Fruit fly (Drosophila melanogaster) whole organism, prepupa: ENCODE data around the gene Sgs5.

Source experiments
- Blimp-1 ChIP-seq: fragments of 200-800 bp; sonication (Bioruptor generic); optimal IDR thresholded peaks from 3 replicates; lab custom pipeline; 2017; ENCODE audit warnings: missing biosample characterization, missing genetic modification characterization, mild to moderate bottlenecking, moderate library complexity, missing genetic modification reagents
- CG11762 ChIP-seq: fragments of 200-800 bp; sonication (Bioruptor generic); optimal IDR thresholded peaks from 3 replicates; lab custom pipeline; 2016; ENCODE audit warnings: missing biosample characterization, missing genetic modification characterization; ENCODE audit not compliant: insufficient read depth
- CG11902 ChIP-seq: fragments of 200-800 bp; sonication (Bioruptor generic); optimal IDR thresholded peaks from 3 replicates; lab custom pipeline; 2016; ENCODE audit warnings: missing biosample characterization, missing genetic modification characterization
- CG15336 ChIP-seq: fragments of 200-800 bp; sonication (Bioruptor generic); IDR thresholded peaks from 2 replicates; pipeline ENCODE4 v1.3.6; 2022; ENCODE audit warnings: missing biosample characterization, missing genetic modification characterization
- CG1621 ChIP-seq: fragments of 200-800 bp; sonication (Bioruptor generic); optimal IDR thresholded peaks from 3 replicates; lab custom pipeline; 2018; ENCODE audit warnings: missing biosample characterization, mild to moderate bottlenecking, missing genetic modification characterization
- CG3032 ChIP-seq: fragments of 200-800 bp; optimal IDR thresholded peaks from 2 replicates; lab custom pipeline; 2019; ENCODE audit warnings: missing biosample characterization, mild to moderate bottlenecking, missing genetic modification characterization, moderate library complexity
- CG32006 ChIP-seq: fragments of 200-800 bp; sonication (Bioruptor generic); optimal IDR thresholded peaks from 3 replicates; lab custom pipeline; 2017; ENCODE audit warnings: missing biosample characterization, mild to moderate bottlenecking, missing genetic modification characterization
- CG4318 ChIP-seq: fragments of 200-800 bp; sonication (Bioruptor generic); optimal IDR thresholded peaks from 3 replicates; lab custom pipeline; 2017; ENCODE audit warnings: missing biosample characterization, mild to moderate bottlenecking, missing genetic modification characterization
- CG6163 ChIP-seq: fragments of 200-800 bp; sonication (Bioruptor generic); IDR thresholded peaks from 3 replicates; pipeline ENCODE4 v1.3.6; 2022; ENCODE audit warnings: missing biosample characterization, missing genetic modification characterization
- CG6276 ChIP-seq: fragments of 200-800 bp; sonication (Bioruptor generic); optimal IDR thresholded peaks from 2 replicates; lab custom pipeline; 2017; ENCODE audit warnings: missing biosample characterization, mild to moderate bottlenecking, missing genetic modification characterization
- CG6808 ChIP-seq: fragments of 200-800 bp; sonication (Bioruptor generic); optimal IDR thresholded peaks from 3 replicates; lab custom pipeline; 2017; ENCODE audit warnings: missing biosample characterization, missing genetic modification characterization, mild to moderate bottlenecking, moderate library complexity, missing genetic modification reagents
- CG6854 ChIP-seq: fragments of 200-800 bp; sonication (Bioruptor generic); optimal IDR thresholded peaks from 2 replicates; lab custom pipeline; 2017; ENCODE audit warnings: missing biosample characterization, mild to moderate bottlenecking, missing genetic modification characterization
- CG7368 ChIP-seq: fragments of 200-800 bp; sonication (Bioruptor generic); optimal IDR thresholded peaks from 3 replicates; lab custom pipeline; 2016; ENCODE audit warnings: missing biosample characterization, missing genetic modification characterization
- CG8319 ChIP-seq: fragments of 200-800 bp; sonication (Bioruptor generic); optimal IDR thresholded peaks from 3 replicates; lab custom pipeline; 2016; ENCODE audit warnings: missing biosample characterization, missing genetic modification characterization
- CG9139 ChIP-seq: fragments of 200-800 bp; sonication (Bioruptor generic); optimal IDR thresholded peaks from 3 replicates; lab custom pipeline; 2017; ENCODE audit warnings: missing biosample characterization, mild to moderate bottlenecking, missing genetic modification characterization
- Eip75B ChIP-seq: fragments of 200-800 bp; sonication (Bioruptor generic); optimal IDR thresholded peaks from 3 replicates; lab custom pipeline; 2016; ENCODE audit warnings: missing biosample characterization, missing genetic modification characterization
- Eip78C ChIP-seq: fragments of 200-800 bp; sonication (Bioruptor generic); peaks from one replicate; lab custom pipeline; 2016; ENCODE audit warnings: missing biosample characterization, missing genetic modification characterization
- Eip93F ChIP-seq: fragments of 200-800 bp; sonication (Bioruptor generic); optimal IDR thresholded peaks from 2 replicates; lab custom pipeline; 2016; ENCODE audit warnings: missing biosample characterization, mild to moderate bottlenecking, missing genetic modification characterization
- Ets21C ChIP-seq: fragments of 200-800 bp; sonication (Bioruptor generic); optimal IDR thresholded peaks from 3 replicates; lab custom pipeline; 2016; ENCODE audit warnings: missing biosample characterization, missing genetic modification characterization
- Ets96B ChIP-seq: fragments of 200-800 bp; optimal IDR thresholded peaks from 2 replicates; lab custom pipeline; 2019; ENCODE audit warnings: missing biosample characterization, mild to moderate bottlenecking, missing genetic modification characterization, moderate library complexity
- Gug ChIP-seq: fragments of 200-800 bp; sonication (Bioruptor generic); IDR thresholded peaks from 2 replicates; pipeline ENCODE4 v1.3.6; 2022; ENCODE audit warnings: missing biosample characterization, missing genetic modification characterization
- Hr38 ChIP-seq: sonication (Bioruptor generic); optimal IDR thresholded peaks from 2 replicates; lab custom pipeline; 2016; ENCODE audit warnings: missing biosample characterization, missing genetic modification characterization
- Hr39 ChIP-seq: fragments of 200-800 bp; sonication (Bioruptor generic); optimal IDR thresholded peaks from 2 replicates; lab custom pipeline; 2016; ENCODE audit warnings: missing biosample characterization, missing genetic modification characterization
- Met ChIP-seq: fragments of 200-800 bp; sonication (Bioruptor generic); optimal IDR thresholded peaks from 3 replicates; lab custom pipeline; 2016; ENCODE audit warnings: missing biosample characterization, missing genetic modification characterization
- Smox ChIP-seq: fragments of 200-800 bp; sonication (Bioruptor generic); optimal IDR thresholded peaks from 3 replicates; lab custom pipeline; 2016; ENCODE audit warnings: missing biosample characterization, missing genetic modification characterization
- Sox102F ChIP-seq: fragments of 200-800 bp; sonication (Bioruptor generic); optimal IDR thresholded peaks from 2 replicates; lab custom pipeline; 2016; ENCODE audit warnings: missing biosample characterization, mild to moderate bottlenecking, missing genetic modification characterization
- Sox14 ChIP-seq: fragments of 200-800 bp; sonication (Bioruptor generic); optimal IDR thresholded peaks from 3 replicates; lab custom pipeline; 2016; ENCODE audit warnings: missing biosample characterization, missing genetic modification characterization
- Sox15 ChIP-seq: fragments of 200-800 bp; sonication (Bioruptor generic); optimal IDR thresholded peaks from 3 replicates; lab custom pipeline; 2016; ENCODE audit warnings: missing biosample characterization, missing genetic modification characterization
- achi ChIP-seq: fragments of 200-800 bp; sonication (Bioruptor generic); optimal IDR thresholded peaks from 3 replicates; lab custom pipeline; 2016; ENCODE audit warnings: missing biosample characterization, missing genetic modification characterization
- acj6 ChIP-seq: fragments of 200-800 bp; sonication (Bioruptor generic); optimal IDR thresholded peaks from 3 replicates; lab custom pipeline; 2016; ENCODE audit warnings: missing biosample characterization, missing genetic modification characterization
- cyc ChIP-seq: fragments of 200-800 bp; sonication (Bioruptor generic); optimal IDR thresholded peaks from 3 replicates; lab custom pipeline; 2016; ENCODE audit warnings: missing biosample characterization, missing genetic modification characterization
- dac ChIP-seq: fragments of 200-800 bp; sonication (Bioruptor generic); optimal IDR thresholded peaks from 2 replicates; lab custom pipeline; 2017; ENCODE audit warnings: missing biosample characterization, mild to moderate bottlenecking, missing genetic modification characterization
- esn ChIP-seq: fragments of 200-800 bp; sonication (Bioruptor generic); optimal IDR thresholded peaks from 2 replicates; lab custom pipeline; 2016; ENCODE audit warnings: missing biosample characterization, mild to moderate bottlenecking, missing genetic modification characterization, moderate library complexity
- fd59A ChIP-seq: fragments of 200-800 bp; sonication (Bioruptor generic); optimal IDR thresholded peaks from 2 replicates; lab custom pipeline; 2017; ENCODE audit warnings: missing biosample characterization, mild to moderate bottlenecking, missing genetic modification characterization, missing genetic modification reagents
- fd85E ChIP-seq: fragments of 200-800 bp; sonication (Bioruptor generic); optimal IDR thresholded peaks from 3 replicates; lab custom pipeline; 2016; ENCODE audit warnings: missing biosample characterization, missing genetic modification characterization
- fkh ChIP-seq: fragments of 200-800 bp; sonication (Bioruptor generic); optimal IDR thresholded peaks from 3 replicates; lab custom pipeline; 2017; ENCODE audit warnings: missing biosample characterization, mild to moderate bottlenecking, missing genetic modification characterization, moderate library complexity
- lz ChIP-seq: fragments of 200-800 bp; sonication (Bioruptor generic); optimal IDR thresholded peaks from 3 replicates; lab custom pipeline; 2016; ENCODE audit warnings: missing biosample characterization, missing genetic modification characterization
- pdm3 ChIP-seq: fragments of 200-800 bp; sonication (Bioruptor generic); optimal IDR thresholded peaks from 3 replicates; lab custom pipeline; 2016; ENCODE audit warnings: missing biosample characterization, missing genetic modification characterization
- spab ChIP-seq: fragments of 200-800 bp; sonication (Bioruptor generic); optimal IDR thresholded peaks from 2 replicates; lab custom pipeline; 2017; ENCODE audit warnings: missing biosample characterization, mild to moderate bottlenecking, missing genetic modification characterization, missing genetic modification reagents
- ss ChIP-seq, 2 experiments: fragments of 200-800 bp; sonication (Bioruptor generic); optimal IDR thresholded peaks; 2 replicates in 1 of 2; 3 replicates in 1 of 2; lab custom pipeline; 2017 to 2018; ENCODE audit warnings: mild to moderate bottlenecking in 2 of 2, missing biosample characterization in 2 of 2, missing genetic modification characterization in 2 of 2, moderate library complexity in 1 of 2
- svp ChIP-seq: fragments of 200-800 bp; sonication (Bioruptor generic); peaks from one replicate; lab custom pipeline; 2016; ENCODE audit warnings: missing biosample characterization, missing genetic modification characterization
- topi ChIP-seq: fragments of 200-800 bp; sonication (Bioruptor generic); optimal IDR thresholded peaks from 3 replicates; lab custom pipeline; 2016; ENCODE audit warnings: missing biosample characterization, missing genetic modification characterization
- vri ChIP-seq: fragments of 200-800 bp; sonication (Bioruptor generic); optimal IDR thresholded peaks from 3 replicates; lab custom pipeline; 2016; ENCODE audit warnings: missing biosample characterization, mild to moderate bottlenecking, missing genetic modification characterization

Gene Sgs5

DNA sequence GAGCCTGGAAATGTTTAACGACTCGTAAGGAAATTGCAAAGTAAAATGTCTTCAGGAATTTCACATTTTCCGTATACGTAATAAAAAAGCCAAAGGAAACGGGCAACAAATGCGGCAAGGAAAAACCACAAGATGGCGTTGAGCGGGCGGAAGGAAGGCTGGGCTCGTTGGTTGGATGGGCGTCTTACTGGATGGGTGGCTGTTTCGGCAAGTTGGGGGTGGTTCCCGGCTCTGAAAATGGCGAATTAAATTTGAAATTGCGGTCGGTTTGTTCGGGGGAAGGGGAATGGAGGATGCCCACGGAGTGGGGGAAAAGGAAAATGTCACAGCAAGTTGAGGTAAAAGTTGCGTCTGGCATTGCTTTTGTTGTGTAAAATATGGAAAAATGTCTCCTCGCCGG is 4.5 kb downstream of the Sgs5 start:
- TF ChIP-seq Sox14 (GFP tag; lab: Kevin White, UChicago) (no peak), Sox102F (GFP tag; lab: Kevin White, UChicago) (no peak), Smox (no peak)

DNA sequence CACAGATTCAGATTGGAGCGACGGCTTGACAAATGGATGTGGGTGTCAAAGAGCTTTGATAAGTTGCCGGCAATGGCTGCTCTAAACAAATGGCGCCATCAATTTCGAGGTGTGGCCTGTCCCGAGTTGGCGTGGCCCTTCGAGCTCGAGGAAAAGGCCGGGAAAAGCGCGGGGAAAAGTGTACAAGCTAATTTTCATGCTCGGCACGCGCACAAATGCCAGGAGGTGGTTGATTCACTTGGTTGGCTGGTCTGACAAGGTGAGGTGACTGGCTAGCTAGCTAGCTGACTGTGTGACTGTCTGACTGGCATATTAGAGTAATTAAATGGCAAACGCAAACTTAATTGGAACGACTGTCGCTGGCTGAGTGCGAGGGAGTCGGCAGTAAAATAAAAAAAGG is 6.7 kb downstream of the Sgs5 start:
- TF ChIP-seq CG8319 (no peak), svp (GFP tag; lab: Kevin White, UChicago) (peak; percentile 3)

DNA sequence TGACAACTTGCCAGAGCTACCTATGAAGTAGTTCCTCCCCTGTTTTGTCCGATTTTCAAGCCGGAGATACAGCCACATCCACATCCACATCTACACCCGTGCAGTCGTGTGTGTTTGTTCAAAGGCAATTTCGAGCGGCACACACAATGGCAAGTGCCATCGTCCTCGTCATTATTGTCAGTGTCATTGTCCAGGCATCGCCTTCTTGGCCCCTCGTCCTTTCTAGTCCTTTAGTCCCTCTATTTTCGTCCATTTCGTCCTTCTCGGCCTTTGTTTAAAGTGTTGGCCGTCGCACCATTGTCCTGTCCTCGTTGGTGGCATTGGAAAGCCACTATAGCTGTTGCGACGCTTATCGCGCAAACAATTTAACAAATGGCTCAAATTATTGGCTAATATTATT is 7.8 kb downstream of the Sgs5 start:
- TF ChIP-seq CG7368 (no peak), fd59A (GFP tag; lab: Kevin White, UChicago) (no peak), Eip78C (no peak), Met (GFP tag; lab: Kevin White, UChicago) (no peak), lz (GFP tag; lab: Kevin White, UChicago) (no peak), CG11762 (GFP tag; lab: Kevin White, UChicago) (no peak), CG9139 (GFP tag; lab: Kevin White, UChicago) (no peak), dac (no peak), CG6854 (GFP tag; lab: Kevin White, UChicago) (no peak), CG32006 (GFP tag; lab: Kevin White, UChicago) (no peak), Eip93F (GFP tag; lab: Kevin White, UChicago) (no peak), cyc (no peak), vri (GFP tag; lab: Kevin White, UChicago) (no peak), Eip75B (GFP tag; lab: Kevin White, UChicago) (no peak), Ets96B (tag; lab: Kevin White, UChicago) (no peak), CG11902 (GFP tag; lab: Kevin White, UChicago) (no peak), fd85E (GFP tag; lab: Kevin White, UChicago) (no peak), acj6 (GFP tag; lab: Kevin White, UChicago) (no peak), Smox (no peak), topi (GFP tag; lab: Kevin White, UChicago) (no peak)

DNA sequence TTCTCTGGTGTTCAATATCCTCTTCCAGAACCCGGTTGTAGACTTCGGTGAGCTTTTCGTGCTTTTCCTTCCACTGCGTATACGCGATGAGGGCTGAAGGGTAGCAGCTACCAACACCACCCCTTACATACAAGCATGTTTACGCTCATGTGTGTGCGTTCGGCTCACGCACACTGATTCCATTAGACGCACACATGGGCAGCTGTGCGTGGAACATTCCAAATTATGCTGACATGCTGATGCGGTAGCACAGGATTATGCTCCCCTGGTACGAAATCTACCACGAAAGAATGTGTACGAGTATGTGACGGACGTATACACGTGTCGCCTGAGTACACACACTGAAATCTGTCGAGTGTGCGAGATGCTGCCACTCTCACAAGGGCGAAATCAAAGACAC is 8.6 kb downstream of the Sgs5 start:
- TF ChIP-seq CG6163 (GFP tag; lab: Robert Waterston, UW) (no peak), fkh (GFP tag; lab: Kevin White, UChicago) (no peak), vri (GFP tag; lab: Kevin White, UChicago) (peak; percentile 25)

dm6 chr3R:17604198-17604879 is 9.2 kb downstream of the Sgs5 start:
- TF ChIP-seq CG4318 (GFP tag; lab: Kevin White, UChicago) (peak; percentile 50), Gug (GFP tag; lab: Robert Waterston, UW) (no peak), ss (GFP tag; optimal IDR thresholded peaks at IDR 0.05; lab: Kevin White, UChicago) (peak; percentile 28 to 75), CG6276 (peak; percentile 60), Smox (peak; percentile 43), Sox102F (GFP tag; lab: Kevin White, UChicago) (peak; percentile 43), topi (GFP tag; lab: Kevin White, UChicago) (peak; percentile 37), Hr39 (GFP tag; lab: Kevin White, UChicago) (peak; percentile 2), fd59A (GFP tag; lab: Kevin White, UChicago) (peak; percentile 33), acj6 (GFP tag; lab: Kevin White, UChicago) (peak; percentile 36), CG6854 (GFP tag; lab: Kevin White, UChicago) (no peak), cyc (peak; percentile 12), fd85E (GFP tag; lab: Kevin White, UChicago) (no peak), Blimp-1 (GFP tag; lab: Kevin White, UChicago) (peak; percentile 20), Hr38 (GFP tag; lab: Kevin White, UChicago) (no peak), CG3032 (no peak), lz (GFP tag; lab: Kevin White, UChicago) (no peak), spab (GFP tag; lab: Kevin White, UChicago) (peak; percentile 61), CG6808 (GFP tag; lab: Kevin White, UChicago) (peak; percentile 65), CG15336 (GFP tag; lab: Robert Waterston, UW) (peak; percentile 37), esn (no peak), CG1621 (tag; lab: Kevin White, UChicago) (peak; percentile 22), pdm3 (GFP tag; lab: Kevin White, UChicago) (no peak), Sox15 (GFP tag; lab: Kevin White, UChicago) (peak; percentile 15), Ets21C (GFP tag; lab: Kevin White, UChicago) (no peak), achi (GFP tag; lab: Kevin White, UChicago) (peak; percentile 59)
